Fruit fly (Drosophila melanogaster) whole organism, prepupa: ENCODE results near the gene CG9921.

Experiments
- CG10631 ChIP-seq: fragments of 200-800 bp; sonication (Bioruptor generic); optimal IDR thresholded peaks from 2 replicates; lab custom pipeline; 2016; ENCODE audit warnings: missing biosample characterization, missing genetic modification characterization
- CG10669 ChIP-seq: fragments of 200-800 bp; sonication (Bioruptor generic); optimal IDR thresholded peaks from 3 replicates; lab custom pipeline; 2018; ENCODE audit warnings: missing biosample characterization, mild to moderate bottlenecking, missing genetic modification characterization, moderate library complexity
- CG11762 ChIP-seq: fragments of 200-800 bp; sonication (Bioruptor generic); optimal IDR thresholded peaks from 3 replicates; lab custom pipeline; 2016; ENCODE audit warnings: missing biosample characterization, missing genetic modification characterization; ENCODE audit not compliant: insufficient read depth
- CG11902 ChIP-seq: fragments of 200-800 bp; sonication (Bioruptor generic); optimal IDR thresholded peaks from 3 replicates; lab custom pipeline; 2016; ENCODE audit warnings: missing biosample characterization, missing genetic modification characterization
- CG15336 ChIP-seq: fragments of 200-800 bp; sonication (Bioruptor generic); IDR thresholded peaks from 2 replicates; pipeline ENCODE4 v1.3.6; 2022; ENCODE audit warnings: missing biosample characterization, missing genetic modification characterization
- CG1621 ChIP-seq: fragments of 200-800 bp; sonication (Bioruptor generic); optimal IDR thresholded peaks from 3 replicates; lab custom pipeline; 2018; ENCODE audit warnings: missing biosample characterization, mild to moderate bottlenecking, missing genetic modification characterization
- CG16779 ChIP-seq: fragments of 200-800 bp; sonication (Bioruptor generic); optimal IDR thresholded peaks from 3 replicates; lab custom pipeline; 2017; ENCODE audit warnings: missing biosample characterization, mild to moderate bottlenecking, missing genetic modification characterization
- CG3032 ChIP-seq: fragments of 200-800 bp; optimal IDR thresholded peaks from 2 replicates; lab custom pipeline; 2019; ENCODE audit warnings: missing biosample characterization, mild to moderate bottlenecking, missing genetic modification characterization, moderate library complexity
- CG32006 ChIP-seq: fragments of 200-800 bp; sonication (Bioruptor generic); optimal IDR thresholded peaks from 3 replicates; lab custom pipeline; 2017; ENCODE audit warnings: missing biosample characterization, mild to moderate bottlenecking, missing genetic modification characterization
- CG4318 ChIP-seq: fragments of 200-800 bp; sonication (Bioruptor generic); optimal IDR thresholded peaks from 3 replicates; lab custom pipeline; 2017; ENCODE audit warnings: missing biosample characterization, mild to moderate bottlenecking, missing genetic modification characterization
- CG6163 ChIP-seq: fragments of 200-800 bp; sonication (Bioruptor generic); IDR thresholded peaks from 3 replicates; pipeline ENCODE4 v1.3.6; 2022; ENCODE audit warnings: missing biosample characterization, missing genetic modification characterization
- CG6792 ChIP-seq: fragments of 200-800 bp; sonication (Bioruptor generic); optimal IDR thresholded peaks from 3 replicates; lab custom pipeline; 2016; ENCODE audit warnings: missing biosample characterization, missing genetic modification characterization
- CG7368 ChIP-seq: fragments of 200-800 bp; sonication (Bioruptor generic); optimal IDR thresholded peaks from 3 replicates; lab custom pipeline; 2016; ENCODE audit warnings: missing biosample characterization, missing genetic modification characterization
- CG8119 ChIP-seq: fragments of 200-800 bp; sonication (Bioruptor generic); IDR thresholded peaks from 3 replicates; pipeline ENCODE4 v1.3.6; 2022; ENCODE audit warnings: missing biosample characterization, missing genetic modification characterization
- CG8632 ChIP-seq: fragments of 200-800 bp; sonication (Bioruptor generic); optimal IDR thresholded peaks from 3 replicates; lab custom pipeline; 2016; ENCODE audit warnings: missing biosample characterization, missing genetic modification characterization
- CG9139 ChIP-seq: fragments of 200-800 bp; sonication (Bioruptor generic); optimal IDR thresholded peaks from 3 replicates; lab custom pipeline; 2017; ENCODE audit warnings: missing biosample characterization, mild to moderate bottlenecking, missing genetic modification characterization
- Eip75B ChIP-seq: fragments of 200-800 bp; sonication (Bioruptor generic); optimal IDR thresholded peaks from 3 replicates; lab custom pipeline; 2016; ENCODE audit warnings: missing biosample characterization, missing genetic modification characterization
- Eip78C ChIP-seq: fragments of 200-800 bp; sonication (Bioruptor generic); peaks from one replicate; lab custom pipeline; 2016; ENCODE audit warnings: missing biosample characterization, missing genetic modification characterization
- Eip93F ChIP-seq: fragments of 200-800 bp; sonication (Bioruptor generic); optimal IDR thresholded peaks from 2 replicates; lab custom pipeline; 2016; ENCODE audit warnings: missing biosample characterization, mild to moderate bottlenecking, missing genetic modification characterization
- Ets21C ChIP-seq: fragments of 200-800 bp; sonication (Bioruptor generic); optimal IDR thresholded peaks from 3 replicates; lab custom pipeline; 2016; ENCODE audit warnings: missing biosample characterization, missing genetic modification characterization
- Met ChIP-seq: fragments of 200-800 bp; sonication (Bioruptor generic); optimal IDR thresholded peaks from 3 replicates; lab custom pipeline; 2016; ENCODE audit warnings: missing biosample characterization, missing genetic modification characterization
- OdsH ChIP-seq: fragments of 200-800 bp; sonication (Bioruptor generic); optimal IDR thresholded peaks from 3 replicates; lab custom pipeline; 2016; ENCODE audit warnings: missing biosample characterization, missing genetic modification characterization
- Smox ChIP-seq: fragments of 200-800 bp; sonication (Bioruptor generic); optimal IDR thresholded peaks from 3 replicates; lab custom pipeline; 2016; ENCODE audit warnings: missing biosample characterization, missing genetic modification characterization
- Sox102F ChIP-seq: fragments of 200-800 bp; sonication (Bioruptor generic); optimal IDR thresholded peaks from 2 replicates; lab custom pipeline; 2016; ENCODE audit warnings: missing biosample characterization, mild to moderate bottlenecking, missing genetic modification characterization
- Sox14 ChIP-seq: fragments of 200-800 bp; sonication (Bioruptor generic); optimal IDR thresholded peaks from 3 replicates; lab custom pipeline; 2016; ENCODE audit warnings: missing biosample characterization, missing genetic modification characterization
- Sox15 ChIP-seq: fragments of 200-800 bp; sonication (Bioruptor generic); optimal IDR thresholded peaks from 3 replicates; lab custom pipeline; 2016; ENCODE audit warnings: missing biosample characterization, missing genetic modification characterization
- acj6 ChIP-seq: fragments of 200-800 bp; sonication (Bioruptor generic); optimal IDR thresholded peaks from 3 replicates; lab custom pipeline; 2016; ENCODE audit warnings: missing biosample characterization, missing genetic modification characterization
- cyc ChIP-seq: fragments of 200-800 bp; sonication (Bioruptor generic); optimal IDR thresholded peaks from 3 replicates; lab custom pipeline; 2016; ENCODE audit warnings: missing biosample characterization, missing genetic modification characterization
- eg ChIP-seq: fragments of 200-800 bp; sonication (Bioruptor generic); IDR thresholded peaks from 3 replicates; pipeline ENCODE4 v1.3.6; 2022; ENCODE audit warnings: missing biosample characterization, missing genetic modification characterization
- esn ChIP-seq: fragments of 200-800 bp; sonication (Bioruptor generic); optimal IDR thresholded peaks from 2 replicates; lab custom pipeline; 2016; ENCODE audit warnings: missing biosample characterization, mild to moderate bottlenecking, missing genetic modification characterization, moderate library complexity
- fd59A ChIP-seq: fragments of 200-800 bp; sonication (Bioruptor generic); optimal IDR thresholded peaks from 2 replicates; lab custom pipeline; 2017; ENCODE audit warnings: missing biosample characterization, mild to moderate bottlenecking, missing genetic modification characterization, missing genetic modification reagents
- fd85E ChIP-seq: fragments of 200-800 bp; sonication (Bioruptor generic); optimal IDR thresholded peaks from 3 replicates; lab custom pipeline; 2016; ENCODE audit warnings: missing biosample characterization, missing genetic modification characterization
- fkh ChIP-seq: fragments of 200-800 bp; sonication (Bioruptor generic); optimal IDR thresholded peaks from 3 replicates; lab custom pipeline; 2017; ENCODE audit warnings: missing biosample characterization, mild to moderate bottlenecking, missing genetic modification characterization, moderate library complexity
- lz ChIP-seq: fragments of 200-800 bp; sonication (Bioruptor generic); optimal IDR thresholded peaks from 3 replicates; lab custom pipeline; 2016; ENCODE audit warnings: missing biosample characterization, missing genetic modification characterization
- spab ChIP-seq: fragments of 200-800 bp; sonication (Bioruptor generic); optimal IDR thresholded peaks from 2 replicates; lab custom pipeline; 2017; ENCODE audit warnings: missing biosample characterization, mild to moderate bottlenecking, missing genetic modification characterization, missing genetic modification reagents
- ss ChIP-seq, 2 experiments: fragments of 200-800 bp; sonication (Bioruptor generic); optimal IDR thresholded peaks; 2 replicates in 1 of 2; 3 replicates in 1 of 2; lab custom pipeline; 2017 to 2018; ENCODE audit warnings: mild to moderate bottlenecking in 2 of 2, missing biosample characterization in 2 of 2, missing genetic modification characterization in 2 of 2, moderate library complexity in 1 of 2
- topi ChIP-seq: fragments of 200-800 bp; sonication (Bioruptor generic); optimal IDR thresholded peaks from 3 replicates; lab custom pipeline; 2016; ENCODE audit warnings: missing biosample characterization, missing genetic modification characterization

Gene CG9921

DNA sequence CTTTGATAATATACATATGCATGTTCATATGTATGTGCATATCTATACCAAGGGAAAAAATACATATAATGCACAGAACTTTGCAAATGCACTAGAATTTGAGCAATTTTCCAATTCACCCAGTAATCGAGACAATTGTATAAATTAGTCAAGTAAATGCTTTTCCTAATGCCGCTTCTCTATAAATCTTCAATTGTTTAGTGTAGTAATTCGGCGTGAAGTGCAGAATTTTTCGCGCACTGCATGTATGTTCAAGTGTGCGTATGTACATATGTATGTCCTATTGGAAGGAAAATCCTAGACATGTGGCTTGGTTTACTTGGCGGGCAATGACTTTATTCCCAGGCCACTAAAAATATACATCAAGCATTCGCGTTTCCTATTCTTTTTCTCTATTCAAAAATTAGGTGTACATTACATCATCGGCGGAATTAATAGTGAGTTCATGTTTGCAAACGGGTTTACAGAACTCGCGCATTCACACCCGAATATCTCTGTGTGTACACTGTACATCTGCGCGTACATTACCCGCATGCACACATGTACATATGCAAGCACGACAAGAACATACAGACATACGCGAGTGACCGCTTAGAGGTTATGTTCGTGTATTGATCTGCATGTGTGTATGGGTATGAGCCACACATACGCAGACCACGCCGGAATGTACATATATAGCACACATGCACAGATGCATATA lies 14.4 kb downstream of the CG9921 start (continued):
- TF ChIP-seq acj6 (GFP tag; lab: Kevin White, UChicago) (peak; percentile 82), Met (GFP tag; lab: Kevin White, UChicago) (no peak), CG8632 (GFP tag; lab: Kevin White, UChicago) (peak; percentile 67), CG6163 (GFP tag; lab: Robert Waterston, UW) (peak; percentile 82), fd59A (GFP tag; lab: Kevin White, UChicago) (peak; percentile 57), CG1621 (tag; lab: Kevin White, UChicago) (peak; percentile 52), CG6792 (GFP tag; lab: Kevin White, UChicago) (peak; percentile 69), fd85E (GFP tag; lab: Kevin White, UChicago) (peak; percentile 10), CG10631 (peak; percentile 86), Smox (no peak), Ets21C (peak; percentile 50), Eip93F (GFP tag; lab: Kevin White, UChicago) (no peak), CG16779 (tag; lab: Kevin White, UChicago) (no peak), CG10669 (GFP tag; lab: Kevin White, UChicago) (peak; percentile 82), cyc (GFP tag; lab: Kevin White, UChicago) (peak; percentile 64), CG32006 (GFP tag; lab: Kevin White, UChicago) (peak; percentile 77), lz (peak; percentile 42), eg (GFP tag; lab: Robert Waterston, UW) (peak; percentile 78; the same call in 2 of the 3 replicates), Eip75B (GFP tag; lab: Kevin White, UChicago) (peak; percentile 78), CG11762 (peak; percentile 69), CG7368 (GFP tag; lab: Kevin White, UChicago) (no peak), ss (GFP tag; optimal IDR thresholded peaks at IDR 0.05; lab: Kevin White, UChicago) (peak; percentile 6 to 54), CG15336 (peak; percentile 75), Sox15 (GFP tag; lab: Kevin White, UChicago) (peak; percentile 60), CG9139 (GFP tag; lab: Kevin White, UChicago) (no peak), spab (peak; percentile 58), CG11902 (GFP tag; lab: Kevin White, UChicago) (peak; percentile 51), CG4318 (peak; percentile 58)
- TF ChIP-seq, all 60 proteins: peak for 47

DNA sequence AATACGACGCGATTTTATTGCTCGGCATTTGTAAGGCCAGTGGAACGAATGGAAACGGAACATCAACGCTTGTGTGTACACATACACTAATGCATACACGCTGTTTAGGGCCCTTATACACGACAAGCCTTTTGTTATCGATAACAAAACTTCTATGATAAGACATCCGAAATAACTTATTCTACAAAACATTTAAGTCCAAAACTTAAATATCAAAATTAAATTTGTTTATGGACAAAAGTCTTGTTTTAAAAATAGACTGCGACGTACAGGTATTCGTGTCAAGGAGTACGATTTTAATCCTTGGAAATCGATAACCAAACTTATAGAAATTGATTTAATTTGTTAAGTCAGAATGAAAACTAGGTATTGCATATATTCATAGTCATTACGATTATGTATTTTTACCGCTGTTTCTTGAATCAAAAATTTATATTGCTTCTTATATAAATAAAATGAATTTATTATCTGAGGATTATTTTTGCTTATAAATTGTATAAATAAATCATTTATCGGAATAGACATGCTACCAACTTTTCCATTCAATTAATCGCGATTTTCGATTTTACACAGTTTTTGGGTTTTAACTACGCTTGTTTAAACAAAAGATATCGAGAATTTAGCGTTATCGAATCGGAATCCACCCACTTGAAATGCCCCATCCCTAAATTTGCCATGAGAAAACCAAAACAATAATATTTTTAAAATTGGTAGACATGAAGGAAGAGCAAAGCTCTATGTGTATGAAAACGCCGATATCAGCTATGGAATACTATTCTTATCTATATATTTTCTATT lies 20.1 kb downstream of the CG9921 start, which contains the start of the genes CG9915 and SWIP:
Gene CG9915 (minus strand): TSS at position 61 of the 798 bp plus-strand sequence.
Gene SWIP (plus strand): TSS at position 632 of the 798 bp plus-strand sequence.
- TF ChIP-seq CG3032 (tag; lab: Kevin White, UChicago) (peak; percentile 7), fd85E (GFP tag; lab: Kevin White, UChicago) (no peak), CG8632 (GFP tag; lab: Kevin White, UChicago) (no peak), Eip78C (GFP tag; lab: Kevin White, UChicago) (peak; percentile 74), OdsH (GFP tag; lab: Kevin White, UChicago) (no peak), Smox (no peak), cyc (GFP tag; lab: Kevin White, UChicago) (no peak), esn (GFP tag; lab: Kevin White, UChicago) (peak; percentile 23), topi (GFP tag; lab: Kevin White, UChicago) (no peak), Sox102F (GFP tag; lab: Kevin White, UChicago) (no peak), fkh (GFP tag; lab: Kevin White, UChicago) (peak; percentile 53), Sox14 (GFP tag; lab: Kevin White, UChicago) (no peak), CG8119 (GFP tag; lab: Robert Waterston, UW) (no peak)
